Fruit fly (Drosophila melanogaster) whole organism, embryonic: ENCODE results near the gene CG16789.

Experiments used
- Asciz ChIP-seq: fragments of 200-800 bp; sonication (Bioruptor generic); optimal IDR thresholded peaks from 2 replicates; lab custom pipeline; 2017; ENCODE audit warnings: missing biosample characterization, mild to moderate bottlenecking, missing genetic modification characterization, missing genetic modification reagents
- Atf6 ChIP-seq: fragments of 200-800 bp; sonication (Bioruptor generic); IDR thresholded peaks from 2 replicates; pipeline ENCODE4 v1.3.6; 2022; ENCODE audit warnings: missing biosample characterization, missing genetic modification characterization
- BtbVII ChIP-seq: fragments of 200-800 bp; sonication (Bioruptor generic); optimal IDR thresholded peaks from 3 replicates; lab custom pipeline; 2017; ENCODE audit warnings: missing biosample characterization, mild to moderate bottlenecking, missing genetic modification characterization
- CG13775 ChIP-seq: fragments of 200-800 bp; sonication (Bioruptor generic); optimal IDR thresholded peaks from 3 replicates; lab custom pipeline; 2017; ENCODE audit warnings: missing biosample characterization, mild to moderate bottlenecking, missing genetic modification characterization
- CG13894 ChIP-seq: fragments of 200-800 bp; sonication (Bioruptor generic); optimal IDR thresholded peaks from 3 replicates; lab custom pipeline; 2018; ENCODE audit warnings: missing biosample characterization, mild to moderate bottlenecking, missing genetic modification characterization, moderate library complexity
- CG15073 ChIP-seq: fragments of 200-800 bp; sonication (Bioruptor generic); optimal IDR thresholded peaks from 2 replicates; lab custom pipeline; 2016; ENCODE audit warnings: missing biosample characterization, missing genetic modification characterization
- CG1792 ChIP-seq: fragments of 200-800 bp; sonication (Bioruptor generic); optimal IDR thresholded peaks from 2 replicates; lab custom pipeline; 2016; ENCODE audit warnings: missing biosample characterization, missing genetic modification characterization
- CG18599 ChIP-seq: fragments of 200-800 bp; sonication (Bioruptor generic); optimal IDR thresholded peaks from 3 replicates; lab custom pipeline; 2017; ENCODE audit warnings: missing biosample characterization, missing genetic modification characterization, mild to moderate bottlenecking, moderate library complexity, missing genetic modification reagents
- CG4360 ChIP-seq: fragments of 200-800 bp; sonication (Bioruptor generic); IDR thresholded peaks from 2 replicates; pipeline ENCODE4 v1.3.6; 2022; ENCODE audit warnings: missing biosample characterization, missing genetic modification characterization
- CG4404 ChIP-seq: fragments of 200-800 bp; sonication (Bioruptor generic); IDR thresholded peaks from 2 replicates; pipeline ENCODE4 v1.3.6; 2022; ENCODE audit warnings: missing biosample characterization, missing genetic modification characterization
- CG4730 ChIP-seq: fragments of 200-800 bp; sonication (Bioruptor generic); IDR thresholded peaks from 2 replicates; pipeline ENCODE4 v1.3.6; 2022; ENCODE audit warnings: missing biosample characterization, missing genetic modification characterization
- CG5245 ChIP-seq: fragments of 200-800 bp; sonication (Bioruptor generic); optimal IDR thresholded peaks from 3 replicates; lab custom pipeline; 2016; ENCODE audit warnings: missing biosample characterization, missing genetic modification characterization
- CG7372 ChIP-seq: fragments of 200-800 bp; sonication (Bioruptor generic); IDR thresholded peaks from 2 replicates; pipeline ENCODE4 v1.3.6; 2022; ENCODE audit warnings: missing biosample characterization, missing genetic modification characterization
- CG8944 ChIP-seq: fragments of 200-800 bp; sonication (Bioruptor generic); optimal IDR thresholded peaks from 3 replicates; lab custom pipeline; 2016; ENCODE audit warnings: missing biosample characterization, missing genetic modification characterization
- CG9437 ChIP-seq: fragments of 200-800 bp; sonication (Bioruptor generic); optimal IDR thresholded peaks from 2 replicates; lab custom pipeline; 2018; ENCODE audit warnings: missing biosample characterization, mild to moderate bottlenecking, missing genetic modification characterization
- Fer1 ChIP-seq: fragments of 200-800 bp; sonication (Bioruptor generic); optimal IDR thresholded peaks from 2 replicates; lab custom pipeline; 2017; ENCODE audit warnings: missing biosample characterization, mild to moderate bottlenecking, missing genetic modification characterization
- Fer3 ChIP-seq: fragments of 200-800 bp; sonication (Bioruptor generic); optimal IDR thresholded peaks from 2 replicates; lab custom pipeline; 2018; ENCODE audit warnings: missing biosample characterization, mild to moderate bottlenecking, missing genetic modification characterization, moderate library complexity
- GATAe ChIP-seq: fragments of 200-800 bp; sonication (Bioruptor generic); conservative IDR thresholded peaks from 2 replicates; pipeline ENCODE4 v1.3.6; 2022; ENCODE audit warnings: missing biosample characterization, missing genetic modification characterization
- HmgD ChIP-seq: fragments of 200-800 bp; sonication (Bioruptor generic); optimal IDR thresholded peaks from 3 replicates; lab custom pipeline; 2016; ENCODE audit warnings: missing biosample characterization, missing genetic modification characterization
- Hmr ChIP-seq: fragments of 200-800 bp; sonication (Bioruptor generic); optimal IDR thresholded peaks from 3 replicates; lab custom pipeline; 2017; ENCODE audit warnings: mild to moderate bottlenecking, missing biosample characterization, missing genetic modification reagents, missing genetic modification characterization
- Hr3 ChIP-seq: fragments of 200-800 bp; sonication (Bioruptor generic); optimal IDR thresholded peaks from 3 replicates; lab custom pipeline; 2016; ENCODE audit warnings: missing biosample characterization, missing genetic modification characterization
- Hr78 ChIP-seq, 2 experiments: fragments of 200-800 bp in 1 of 2; fragments of >200 bp in 1 of 2; sonication (Bioruptor generic) in 1 of 2; optimal IDR thresholded peaks; 2 replicates each; lab custom pipeline; 2017 to 2019; ENCODE audit warnings: missing biosample characterization in 2 of 2, missing genetic modification characterization in 2 of 2, mild to moderate bottlenecking in 1 of 2, moderate library complexity in 1 of 2
- Kr ChIP-seq: fragments of 200-800 bp; sonication (Bioruptor generic); optimal IDR thresholded peaks from 2 replicates; lab custom pipeline; 2017; ENCODE audit warnings: missing biosample characterization, mild to moderate bottlenecking, missing genetic modification characterization
- Med ChIP-seq: fragments of 200-800 bp; sonication (Bioruptor generic); peaks from one replicate; lab custom pipeline; 2016; ENCODE audit warnings: missing biosample characterization, missing genetic modification characterization, mild to moderate bottlenecking, inconsistent platforms, moderate library complexity
- Usf ChIP-seq: fragments of 200-800 bp; sonication (Bioruptor generic); optimal IDR thresholded peaks from 2 replicates; lab custom pipeline; 2017; ENCODE audit warnings: missing genotype, missing biosample characterization, missing genetic modification characterization
- Vsx1 ChIP-seq: fragments of 200-800 bp; sonication (Bioruptor generic); optimal IDR thresholded peaks from 2 replicates; lab custom pipeline; 2017; ENCODE audit warnings: missing biosample characterization, mild to moderate bottlenecking, missing genetic modification characterization, missing genetic modification reagents
- caup ChIP-seq: fragments of 200-800 bp; sonication (Bioruptor generic); optimal IDR thresholded peaks from 3 replicates; lab custom pipeline; 2017; ENCODE audit warnings: missing biosample characterization, mild to moderate bottlenecking, missing genetic modification characterization, moderate library complexity; ENCODE audit not compliant: severe bottlenecking
- cwo ChIP-seq: fragments of 200-800 bp; sonication (Bioruptor generic); optimal IDR thresholded peaks from 3 replicates; lab custom pipeline; 2017; ENCODE audit warnings: missing biosample characterization, missing genetic modification characterization, mild to moderate bottlenecking, moderate library complexity, missing genetic modification reagents
- en ChIP-seq: fragments of 200-800 bp; sonication (Bioruptor generic); optimal IDR thresholded peaks from 2 replicates; lab custom pipeline; 2016; ENCODE audit warnings: missing biosample characterization, missing genetic modification characterization
- exex ChIP-seq: fragments of 200-800 bp; sonication (Bioruptor generic); optimal IDR thresholded peaks from 4 replicates; lab custom pipeline; 2018; ENCODE audit warnings: missing biosample characterization, mild to moderate bottlenecking, missing genetic modification characterization, moderate library complexity
- ftz-f1 ChIP-seq: fragments of 200-800 bp; sonication (Bioruptor generic); optimal IDR thresholded peaks from 2 replicates; lab custom pipeline; 2016; ENCODE audit warnings: missing biosample characterization, missing genetic modification characterization
- grn ChIP-seq: fragments of 200-800 bp; sonication (Bioruptor generic); optimal IDR thresholded peaks from 3 replicates; lab custom pipeline; 2017; ENCODE audit warnings: missing biosample characterization, missing genetic modification characterization
- insv ChIP-seq, 2 experiments: fragments of 200-800 bp; sonication (Bioruptor generic); optimal IDR thresholded peaks; 3 replicates each; lab custom pipeline; 2016 to 2018; ENCODE audit warnings: missing biosample characterization in 2 of 2, missing genetic modification characterization in 2 of 2
- maf-S ChIP-seq: fragments of 200-800 bp; sonication (Bioruptor generic); optimal IDR thresholded peaks from 2 replicates; lab custom pipeline; 2016; ENCODE audit warnings: missing biosample characterization, missing genetic modification characterization
- org-1 ChIP-seq: fragments of 200-800 bp; sonication (Bioruptor generic); optimal IDR thresholded peaks from 2 replicates; lab custom pipeline; 2017; ENCODE audit warnings: missing biosample characterization, missing genetic modification characterization
- pb ChIP-seq: fragments of 200-800 bp; sonication (Bioruptor generic); optimal IDR thresholded peaks from 3 replicates; lab custom pipeline; 2016; ENCODE audit warnings: missing biosample characterization, missing genetic modification characterization
- pho ChIP-seq: fragments of 200-800 bp; sonication (Bioruptor generic); optimal IDR thresholded peaks from 2 replicates; lab custom pipeline; 2016; ENCODE audit warnings: missing biosample characterization, missing genetic modification characterization
- psq ChIP-seq: fragments of 200-800 bp; sonication (Bioruptor generic); optimal IDR thresholded peaks from 2 replicates; lab custom pipeline; 2017; ENCODE audit warnings: missing biosample characterization, missing genetic modification characterization
- ro ChIP-seq: fragments of 200-800 bp; sonication (Bioruptor generic); IDR thresholded peaks from 2 replicates; pipeline ENCODE4 v1.3.6; 2022; ENCODE audit warnings: missing biosample characterization, missing genetic modification characterization
- schlank ChIP-seq: fragments of 200-800 bp; sonication (Bioruptor generic); optimal IDR thresholded peaks from 2 replicates; lab custom pipeline; 2018; ENCODE audit warnings: missing biosample characterization, mild to moderate bottlenecking, missing genetic modification characterization
- sens ChIP-seq: fragments of 200-800 bp; sonication (Bioruptor generic); peaks from one replicate; lab custom pipeline; 2016; ENCODE audit warnings: missing biosample characterization, missing genetic modification characterization
- sqz ChIP-seq: fragments of 200-800 bp; sonication (Bioruptor generic); optimal IDR thresholded peaks from 3 replicates; lab custom pipeline; 2018; ENCODE audit warnings: missing biosample characterization, mild to moderate bottlenecking, missing genetic modification characterization
- ssp ChIP-seq: fragments of 200-800 bp; sonication (Bioruptor generic); IDR thresholded peaks from 2 replicates; pipeline ENCODE4 v1.3.6; 2022; ENCODE audit warnings: missing biosample characterization, missing genetic modification characterization
- sug ChIP-seq: fragments of 200-800 bp; optimal IDR thresholded peaks from 2 replicates; lab custom pipeline; 2019; ENCODE audit warnings: missing biosample characterization, mild to moderate bottlenecking, missing genetic modification characterization, moderate library complexity
- tap ChIP-seq: fragments of 200-800 bp; optimal IDR thresholded peaks from 3 replicates; lab custom pipeline; 2019; ENCODE audit warnings: missing biosample characterization, mild to moderate bottlenecking, missing genetic modification characterization, moderate library complexity
- trh ChIP-seq: fragments of 200-800 bp; sonication (Bioruptor generic); optimal IDR thresholded peaks from 2 replicates; lab custom pipeline; 2016; ENCODE audit warnings: missing biosample characterization, missing genetic modification characterization
- tup ChIP-seq: fragments of 200-800 bp; sonication (Bioruptor generic); optimal IDR thresholded peaks from 2 replicates; lab custom pipeline; 2016; ENCODE audit warnings: missing biosample characterization, mild to moderate bottlenecking, missing genetic modification characterization, moderate library complexity
- tx ChIP-seq: fragments of 200-800 bp; sonication (Bioruptor generic); optimal IDR thresholded peaks from 2 replicates; lab custom pipeline; 2016; ENCODE audit warnings: missing biosample characterization, missing genetic modification characterization

CG16789 gene

dm6 chr3R:9527907-9528842 lies 37.8 kb upstream of the CG16789 start (continued):
- TF ChIP-seq exex: peak; percentile 86
- TF ChIP-seq CG5245 (GFP tag; lab: Kevin White, UChicago): peak; percentile 82
- TF ChIP-seq insv (GFP tag; optimal IDR thresholded peaks at IDR 0.05; lab: Kevin White, UChicago): no peak
- TF ChIP-seq trh (GFP tag; lab: Kevin White, UChicago): peak; percentile 14
- peak; percentile 3 for TF ChIP-seq Usf (GFP tag; lab: Kevin White, UChicago)
- TF ChIP-seq sqz (GFP tag; lab: Kevin White, UChicago): no peak
- peak; percentile 69 for TF ChIP-seq tx
- peak; percentile 58 for TF ChIP-seq ro (GFP tag; lab: Robert Waterston, UW)
- peak; percentile 83 for TF ChIP-seq Asciz
- peak; percentile 87 for TF ChIP-seq org-1 (GFP tag; lab: Kevin White, UChicago)
- peak; percentile 61 for TF ChIP-seq tup (GFP tag; lab: Kevin White, UChicago)
- peak; percentile 74 for TF ChIP-seq ssp (GFP tag; lab: Robert Waterston, UW)
- no peak for TF ChIP-seq Kr (GFP tag; lab: Kevin White, UChicago)
- TF ChIP-seq CG4360 (GFP tag; lab: Robert Waterston, UW): peak; percentile 12; the same call in 1 of the 2 replicates
- TF ChIP-seq HmgD: peak; percentile 91
- TF ChIP-seq maf-S (GFP tag; lab: Kevin White, UChicago): peak; percentile 85
- peak; percentile 93 for TF ChIP-seq GATAe (GFP tag; lab: Robert Waterston, UW)
- peak; percentile 81 for TF ChIP-seq CG4730 (GFP tag; lab: Robert Waterston, UW)
- TF ChIP-seq CG8944: peak; percentile 70
- TF ChIP-seq CG15073 (GFP tag; lab: Kevin White, UChicago): peak; percentile 4
- TF ChIP-seq psq (GFP tag; lab: Kevin White, UChicago): peak; percentile 7
- peak; percentile 87 for TF ChIP-seq pho (GFP tag; lab: Kevin White, UChicago)
- TF ChIP-seq Fer3 (tag; lab: Kevin White, UChicago): peak; percentile 95
- peak; percentile 54 for TF ChIP-seq CG13775

dm6 chr3R:9529387-9529897 lies 36.6 kb upstream of the CG16789 start:
- TF ChIP-seq Vsx1 (GFP tag; lab: Kevin White, UChicago) (no peak), CG18599 (GFP tag; lab: Kevin White, UChicago) (peak; percentile 57), Hr3 (GFP tag; lab: Kevin White, UChicago) (no peak), grn (GFP tag; lab: Kevin White, UChicago) (peak; percentile 41), CG7372 (GFP tag; lab: Robert Waterston, UW) (no peak), BtbVII (GFP tag; lab: Kevin White, UChicago) (peak; percentile 18), Hr78 (GFP tag; optimal IDR thresholded peaks at IDR 0.05; lab: Kevin White, UChicago) (peak in 1 of 2 experiments; percentile 67), Atf6 (GFP tag; lab: Robert Waterston, UW) (peak; percentile 45; the same call in 1 of the 2 replicates), Med (GFP tag; lab: Kevin White, UChicago) (peak; percentile 53), pb (GFP tag; lab: Kevin White, UChicago) (no peak), schlank (tag; lab: Kevin White, UChicago) (peak; percentile 19), CG4404 (GFP tag; lab: Robert Waterston, UW) (no peak), caup (peak; percentile 15), Fer1 (GFP tag; lab: Kevin White, UChicago) (peak; percentile 19), CG13894 (tag; lab: Kevin White, UChicago) (peak; percentile 98), CG9437 (GFP tag; lab: Kevin White, UChicago) (no peak), Hmr (peak; percentile 39), cwo (GFP tag; lab: Kevin White, UChicago) (peak; percentile 73), sens (GFP tag; lab: Kevin White, UChicago) (peak; percentile 15), en (no peak), pho (GFP tag; lab: Kevin White, UChicago) (peak; percentile 15), CG1792 (GFP tag; lab: Kevin White, UChicago) (peak; percentile 20), sug (tag; lab: Kevin White, UChicago) (peak; percentile 81), tap (tag; lab: Kevin White, UChicago) (no peak), exex (peak; percentile 72), ftz-f1 (GFP tag; lab: Kevin White, UChicago) (peak; percentile 93)
